Worm (Caenorhabditis elegans): Measurements from ENCODE around the gene hpo-10.
A peak's percentile ranks its signal among the peaks of the same experiment; 100 is the strongest.

The hpo-10 gene

ce11 chrIII:5876867-5877641 is 2.2 kb upstream of the hpo-10 start:
- TF ChIP-seq nhr-23 (tag; optimal IDR thresholded peaks at IDR 0.05): peak; percentile 10
- TF ChIP-seq nhr-67 (tag; optimal IDR thresholded peaks at IDR 0.05): no peak
- no peak for TF ChIP-seq fos-1 (tag; optimal IDR thresholded peaks at IDR 0.05)
- TF ChIP-seq fkh-2 (tag; optimal IDR thresholded peaks at IDR 0.05): no peak
- no peak for TF ChIP-seq ama-1 (optimal IDR thresholded peaks at IDR 0.05)
- no peak for TF ChIP-seq ztf-11 (tag; optimal IDR thresholded peaks at IDR 0.05)
- TF ChIP-seq ZK546.5 (tag; optimal IDR thresholded peaks at IDR 0.05): no peak
- TF ChIP-seq elt-2 (tag; optimal IDR thresholded peaks at IDR 0.05): peak; percentile 51
- TF ChIP-seq nfya-1 (tag; optimal IDR thresholded peaks at IDR 0.05; ENCODE audit: insufficient read depth): no peak
- no peak for TF ChIP-seq ceh-9 (tag; optimal IDR thresholded peaks at IDR 0.05)

DNA sequence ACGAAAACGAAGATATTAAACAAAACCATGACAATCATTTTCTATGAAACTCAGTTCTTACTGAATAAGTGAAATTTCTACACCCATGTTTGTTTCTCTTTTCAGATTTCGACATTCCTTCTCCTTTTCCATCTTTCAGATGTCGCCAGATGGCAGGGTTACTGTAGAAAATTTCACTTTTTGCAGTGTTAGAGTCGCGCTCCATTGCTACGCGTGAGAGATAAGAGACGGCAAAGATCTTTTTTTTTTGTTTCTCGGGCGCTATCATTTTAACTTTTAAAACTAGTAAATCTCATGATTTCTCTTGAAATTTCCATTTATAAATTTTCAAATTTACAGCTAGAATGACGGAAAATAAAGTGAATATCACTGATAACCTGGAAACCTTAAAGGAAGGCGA is 1.1 kb upstream of the hpo-10 start, which contains the start of the genes mig-21 and F01F1.2:
Gene mig-21, minus strand, starts transcription at position 166 of the 400 bp plus-strand sequence.
Gene F01F1.2, plus strand, starts transcription at position 340 of the 400 bp plus-strand sequence.
- TF ChIP-seq pha-4 (tag; optimal IDR thresholded peaks at IDR 0.05) (peak; percentile 12), unc-62 (GFP tag; optimal IDR thresholded peaks at IDR 0.05) (no peak), nhr-67 (tag; optimal IDR thresholded peaks at IDR 0.05) (no peak), egl-5 (tag; optimal IDR thresholded peaks at IDR 0.05) (no peak), nhr-237 (tag; optimal IDR thresholded peaks at IDR 0.05) (no peak), nfya-1 (tag; optimal IDR thresholded peaks at IDR 0.05; ENCODE audit: insufficient read depth) (peak; percentile 34), lin-15B (tag; optimal IDR thresholded peaks at IDR 0.05) (peak; percentile 27), aly-2 (tag; optimal IDR thresholded peaks at IDR 0.05) (no peak)

DNA sequence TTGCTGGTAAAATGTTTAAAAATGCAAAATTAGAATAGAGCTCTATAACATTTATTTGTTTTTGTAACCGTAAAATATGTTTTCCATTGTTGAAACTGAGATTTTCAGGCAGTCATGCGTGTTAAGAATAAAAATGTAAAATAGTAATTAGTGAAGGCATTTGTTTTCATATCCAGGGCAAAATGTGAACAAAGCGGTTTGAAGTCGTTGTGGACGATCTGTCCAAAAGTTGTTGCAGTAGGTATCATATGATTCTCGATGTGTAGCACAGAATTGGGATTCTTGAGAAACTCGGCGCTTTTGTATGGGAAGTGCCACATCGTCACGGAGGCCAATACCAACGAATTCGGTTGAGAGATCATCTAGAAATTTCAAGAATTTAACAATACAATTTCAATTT is 3.0 kb downstream of the hpo-10 start:
- TF ChIP-seq ama-1 (optimal IDR thresholded peaks at IDR 0.05) (peak; percentile 17), nhr-43 (tag; optimal IDR thresholded peaks at IDR 0.05; ENCODE audit: poor library complexity, severe bottlenecking) (no peak), fkh-10 (GFP tag; optimal IDR thresholded peaks at IDR 0.05) (no peak), unc-62 (GFP tag; optimal IDR thresholded peaks at IDR 0.05) (no peak), ceh-82 (tag; optimal IDR thresholded peaks at IDR 0.05) (no peak), mml-1 (tag; optimal IDR thresholded peaks at IDR 0.05) (no peak)

- TF ChIP-seq zag-1 (tag; optimal IDR thresholded peaks at IDR 0.05) (no peak), aly-2 (tag; optimal IDR thresholded peaks at IDR 0.05) (no peak), nhr-77 (tag; optimal IDR thresholded peaks at IDR 0.05) (no peak), fos-1 (tag; optimal IDR thresholded peaks at IDR 0.05) (no peak), egl-27 (tag; optimal IDR thresholded peaks at IDR 0.05) (no peak), unc-39 (tag; optimal IDR thresholded peaks at IDR 0.05) (no peak), nfya-1 (tag; optimal IDR thresholded peaks at IDR 0.05; ENCODE audit: insufficient read depth) (no peak), elt-1 (tag; optimal IDR thresholded peaks at IDR 0.05) (no peak), elt-3 (tag; optimal IDR thresholded peaks at IDR 0.05) (no peak), sea-2 (GFP tag; optimal IDR thresholded peaks at IDR 0.05) (no peak), daf-12 (tag; optimal IDR thresholded peaks at IDR 0.05) (no peak), nhr-25 (tag; optimal IDR thresholded peaks at IDR 0.05) (no peak), ceh-28 (tag; optimal IDR thresholded peaks at IDR 0.05) (no peak), nhr-237 (tag; optimal IDR thresholded peaks at IDR 0.05) (no peak), ceh-16 (tag; optimal IDR thresholded peaks at IDR 0.05) (no peak)
Measured at ce11 chrIII:5882823-5883222, 3.5 kb downstream of the hpo-10 start, which contains the start of gene F01F1.14. Gene F01F1.14, minus strand, starts transcription at chrIII:5882923.

ce11 chrIII:5883517-5883916 is 4.2 kb downstream of the hpo-10 start:
- TF ChIP-seq elt-2 (tag; optimal IDR thresholded peaks at IDR 0.05) (no peak), egl-5 (tag; optimal IDR thresholded peaks at IDR 0.05) (no peak), tbx-2 (tag; optimal IDR thresholded peaks at IDR 0.05) (no peak), ceh-82 (tag; optimal IDR thresholded peaks at IDR 0.05) (no peak), nhr-43 (tag; optimal IDR thresholded peaks at IDR 0.05; ENCODE audit: poor library complexity, severe bottlenecking) (peak; percentile 10), ceh-28 (tag; optimal IDR thresholded peaks at IDR 0.05) (no peak), elt-3 (tag; optimal IDR thresholded peaks at IDR 0.05) (peak in 1 of 3 experiments; percentile 82), fkh-10 (GFP tag; optimal IDR thresholded peaks at IDR 0.05) (no peak)

Measured in whole organism, L3 larva.